Fruit fly (Drosophila melanogaster) whole organism, embryonic: ENCODE results near the gene chic.

Experiments used
- Antp ChIP-seq: fragments of 200-800 bp; sonication (Bioruptor generic); optimal IDR thresholded peaks from 3 replicates; lab custom pipeline; 2016; ENCODE audit warnings: missing biosample characterization, missing genetic modification characterization
- C15 ChIP-seq: fragments of 200-800 bp; sonication (Bioruptor generic); IDR thresholded peaks from 3 replicates; pipeline ENCODE4 v1.3.6; 2022; ENCODE audit warnings: missing biosample characterization, missing genetic modification characterization
- CG12155 ChIP-seq: fragments of 200-800 bp; sonication (Bioruptor generic); optimal IDR thresholded peaks from 3 replicates; lab custom pipeline; 2016; ENCODE audit warnings: missing biosample characterization, missing genetic modification characterization
- CG16863 ChIP-seq: fragments of 200-800 bp; sonication (Bioruptor generic); optimal IDR thresholded peaks from 3 replicates; lab custom pipeline; 2016; ENCODE audit warnings: missing biosample characterization, missing genetic modification characterization
- CG17568 ChIP-seq: fragments of 200-800 bp; sonication (Bioruptor generic); optimal IDR thresholded peaks from 2 replicates; lab custom pipeline; 2018; ENCODE audit warnings: missing biosample characterization, mild to moderate bottlenecking, missing genetic modification characterization, moderate library complexity
- CG17829 ChIP-seq: fragments of 200-800 bp; optimal IDR thresholded peaks from 2 replicates; lab custom pipeline; 2019; ENCODE audit warnings: missing biosample characterization, mild to moderate bottlenecking, missing genetic modification characterization, moderate library complexity
- CG1792 ChIP-seq: fragments of 200-800 bp; sonication (Bioruptor generic); optimal IDR thresholded peaks from 2 replicates; lab custom pipeline; 2016; ENCODE audit warnings: missing biosample characterization, missing genetic modification characterization
- CG1832 ChIP-seq: fragments of 200-800 bp; sonication (Bioruptor generic); optimal IDR thresholded peaks from 2 replicates; lab custom pipeline; 2017; ENCODE audit warnings: missing biosample characterization, mild to moderate bottlenecking, missing genetic modification characterization, inconsistent platforms
- CG18476 ChIP-seq: fragments of 200-800 bp; sonication (Bioruptor generic); optimal IDR thresholded peaks from 2 replicates; lab custom pipeline; 2016; ENCODE audit warnings: missing biosample characterization, mild to moderate bottlenecking, missing genetic modification characterization
- CG30020 ChIP-seq: fragments of 200-800 bp; optimal IDR thresholded peaks from 2 replicates; lab custom pipeline; 2019; ENCODE audit warnings: missing biosample characterization, mild to moderate bottlenecking, missing genetic modification characterization, moderate library complexity
- CG33557 ChIP-seq: fragments of 200-800 bp; sonication (Bioruptor generic); optimal IDR thresholded peaks from 2 replicates; lab custom pipeline; 2019; ENCODE audit warnings: missing biosample characterization, mild to moderate bottlenecking, missing genetic modification characterization, moderate library complexity
- CG3847 ChIP-seq: fragments of 200-800 bp; sonication (Bioruptor generic); IDR thresholded peaks from 2 replicates; pipeline ENCODE4 v1.3.6; 2022; ENCODE audit warnings: missing biosample characterization, missing genetic modification characterization
- CG5953 ChIP-seq: fragments of 200-800 bp; sonication (Bioruptor generic); IDR thresholded peaks from 2 replicates; pipeline ENCODE4 v1.3.6; 2022; ENCODE audit warnings: missing biosample characterization, missing genetic modification characterization
- CG6689 ChIP-seq: fragments of 200-800 bp; sonication (Bioruptor generic); IDR thresholded peaks from 2 replicates; pipeline ENCODE4 v1.3.6; 2022; ENCODE audit warnings: missing biosample characterization, missing genetic modification characterization
- CG6791 ChIP-seq: fragments of 200-800 bp; sonication (Bioruptor generic); IDR thresholded peaks from 3 replicates; pipeline ENCODE4 v1.3.6; 2022; ENCODE audit warnings: missing biosample characterization, missing genetic modification characterization; ENCODE audit not compliant: partially characterized antibody
- CG8089 ChIP-seq: fragments of 200-800 bp; sonication (Bioruptor generic); optimal IDR thresholded peaks from 3 replicates; lab custom pipeline; 2016; ENCODE audit warnings: missing biosample characterization, missing genetic modification characterization
- CG8359 ChIP-seq: fragments of 200-800 bp; sonication (Bioruptor generic); optimal IDR thresholded peaks from 2 replicates; lab custom pipeline; 2017; ENCODE audit warnings: missing biosample characterization, mild to moderate bottlenecking, missing genetic modification characterization, borderline replicate concordance
- CG8388 ChIP-seq: fragments of 200-800 bp; sonication (Bioruptor generic); optimal IDR thresholded peaks from 2 replicates; lab custom pipeline; 2019; ENCODE audit warnings: missing biosample characterization, mild to moderate bottlenecking, missing genetic modification characterization, moderate library complexity
- CG8765 ChIP-seq: fragments of 200-800 bp; sonication (Bioruptor generic); IDR thresholded peaks from 2 replicates; pipeline ENCODE4 v1.3.6; 2022; ENCODE audit warnings: missing biosample characterization, missing genetic modification characterization
- CG9609 ChIP-seq: fragments of 200-800 bp; sonication (Bioruptor generic); optimal IDR thresholded peaks from 3 replicates; lab custom pipeline; 2016; ENCODE audit warnings: missing biosample characterization, missing genetic modification characterization
- CG9817 ChIP-seq: fragments of 200-800 bp; sonication (Bioruptor generic); optimal IDR thresholded peaks from 2 replicates; lab custom pipeline; 2018; ENCODE audit warnings: missing biosample characterization, mild to moderate bottlenecking, missing genetic modification characterization, moderate library complexity
- Camta ChIP-seq: fragments of 200-800 bp; sonication (Bioruptor generic); optimal IDR thresholded peaks from 2 replicates; lab custom pipeline; 2016; ENCODE audit warnings: missing biosample characterization, missing genetic modification characterization
- D19A ChIP-seq: fragments of 200-800 bp; optimal IDR thresholded peaks from 3 replicates; lab custom pipeline; 2019; ENCODE audit warnings: missing biosample characterization, mild to moderate bottlenecking, missing genetic modification characterization, moderate library complexity
- Dip3 ChIP-seq: fragments of 200-800 bp; sonication (Bioruptor generic); optimal IDR thresholded peaks from 3 replicates; lab custom pipeline; 2016; ENCODE audit warnings: missing biosample characterization, missing genetic modification characterization
- ERR ChIP-seq: fragments of 200-800 bp; sonication (Bioruptor generic); optimal IDR thresholded peaks from 2 replicates; lab custom pipeline; 2016; ENCODE audit warnings: missing biosample characterization, missing genetic modification characterization
- Fer3 ChIP-seq: fragments of 200-800 bp; sonication (Bioruptor generic); optimal IDR thresholded peaks from 2 replicates; lab custom pipeline; 2018; ENCODE audit warnings: missing biosample characterization, mild to moderate bottlenecking, missing genetic modification characterization, moderate library complexity
- HLH3B ChIP-seq: fragments of 200-800 bp; sonication (Bioruptor generic); IDR thresholded peaks from 2 replicates; pipeline ENCODE4 v1.3.6; 2022; ENCODE audit warnings: missing biosample characterization, missing genetic modification characterization
- HLH4C ChIP-seq: fragments of 200-800 bp; sonication (Bioruptor generic); IDR thresholded peaks from 3 replicates; pipeline ENCODE4 v1.3.6; 2022; ENCODE audit warnings: missing biosample characterization, missing genetic modification characterization; ENCODE audit not compliant: partially characterized antibody
- Max ChIP-seq: fragments of 200-800 bp; sonication (Bioruptor generic); optimal IDR thresholded peaks from 2 replicates; lab custom pipeline; 2016; ENCODE audit warnings: missing biosample characterization, mild to moderate bottlenecking, missing genetic modification characterization
- NC2α ChIP-seq: fragments of 200-800 bp; sonication (Bioruptor generic); optimal IDR thresholded peaks from 2 replicates; lab custom pipeline; 2016; ENCODE audit warnings: missing biosample characterization, missing genetic modification characterization
- Sin3A ChIP-seq: fragments of >200 bp; optimal IDR thresholded peaks from 2 replicates; lab custom pipeline; 2018
- Stat92E ChIP-seq, 3 experiments: fragments of >200 bp in 2 of 3; fragments of 200-800 bp in 1 of 3; sonication (Bioruptor generic) in 1 of 3; optimal IDR thresholded peaks; 2 replicates each; lab custom pipeline; 2017 to 2019; ENCODE audit warnings: missing biosample characterization in 3 of 3, missing genetic modification characterization in 3 of 3, mild to moderate bottlenecking in 1 of 3, moderate library complexity in 1 of 3
- Tbp ChIP-seq: fragments of >200 bp; optimal IDR thresholded peaks from 2 replicates; lab custom pipeline; 2018; ENCODE audit warnings: missing biosample characterization, missing genetic modification characterization
- Trl ChIP-seq, 3 experiments: fragments of >200 bp in 2 of 3; fragments of 200-800 bp in 1 of 3; sonication (Bioruptor generic) in 1 of 3; optimal IDR thresholded peaks; 2 replicates in 1 of 3; 3 replicates in 2 of 3; lab custom pipeline; 2016 to 2017; ENCODE audit warnings: missing biosample characterization in 1 of 3, missing genetic modification characterization in 1 of 3
- Xrp1 ChIP-seq: fragments of 200-800 bp; sonication (Bioruptor generic); IDR thresholded peaks from 2 replicates; pipeline ENCODE4 v1.3.6; 2022; ENCODE audit warnings: missing biosample characterization, missing genetic modification characterization
- ab ChIP-seq: fragments of 200-800 bp; sonication (Bioruptor generic); optimal IDR thresholded peaks from 2 replicates; lab custom pipeline; 2016; ENCODE audit warnings: missing biosample characterization, missing genetic modification characterization
- btn ChIP-seq: fragments of 200-800 bp; sonication (Bioruptor generic); optimal IDR thresholded peaks from 2 replicates; lab custom pipeline; 2016; ENCODE audit warnings: missing biosample characterization, missing genetic modification characterization
- chn ChIP-seq: fragments of 200-800 bp; sonication (Bioruptor generic); optimal IDR thresholded peaks from 2 replicates; lab custom pipeline; 2016; ENCODE audit warnings: missing biosample characterization, missing genetic modification characterization
- emc ChIP-seq: fragments of 200-800 bp; sonication (Bioruptor generic); optimal IDR thresholded peaks from 2 replicates; lab custom pipeline; 2016; ENCODE audit warnings: missing biosample characterization, missing genetic modification characterization
- gce ChIP-seq: fragments of 200-800 bp; sonication (Bioruptor generic); IDR thresholded peaks from 3 replicates; pipeline ENCODE4 v1.3.6; 2022; ENCODE audit warnings: missing biosample characterization, missing genetic modification characterization
- jumu ChIP-seq: fragments of 200-800 bp; sonication (Bioruptor generic); optimal IDR thresholded peaks from 3 replicates; lab custom pipeline; 2016; ENCODE audit warnings: missing biosample characterization, missing genetic modification characterization
- org-1 ChIP-seq: fragments of 200-800 bp; sonication (Bioruptor generic); optimal IDR thresholded peaks from 2 replicates; lab custom pipeline; 2017; ENCODE audit warnings: missing biosample characterization, missing genetic modification characterization
- phol ChIP-seq: fragments of 200-800 bp; sonication (Bioruptor generic); optimal IDR thresholded peaks from 3 replicates; lab custom pipeline; 2018; ENCODE audit warnings: missing biosample characterization, mild to moderate bottlenecking, missing genetic modification characterization, moderate library complexity
- repo ChIP-seq: fragments of 200-800 bp; sonication (Bioruptor generic); optimal IDR thresholded peaks from 2 replicates; lab custom pipeline; 2016; ENCODE audit warnings: missing biosample characterization, missing genetic modification characterization
- run ChIP-seq: fragments of 200-800 bp; sonication (Bioruptor generic); optimal IDR thresholded peaks from 3 replicates; lab custom pipeline; 2018; ENCODE audit warnings: missing biosample characterization, mild to moderate bottlenecking, missing genetic modification characterization
- sd ChIP-seq: fragments of 200-800 bp; sonication (Bioruptor generic); optimal IDR thresholded peaks from 3 replicates; lab custom pipeline; 2018; ENCODE audit warnings: missing biosample characterization, mild to moderate bottlenecking, missing genetic modification characterization, moderate library complexity
- sima ChIP-seq: fragments of 200-800 bp; sonication (Bioruptor generic); optimal IDR thresholded peaks from 2 replicates; lab custom pipeline; 2016; ENCODE audit warnings: missing biosample characterization, missing genetic modification characterization
- slbo ChIP-seq: fragments of 200-800 bp; sonication (Bioruptor generic); IDR thresholded peaks from 2 replicates; pipeline ENCODE4 v1.3.6; 2022; ENCODE audit warnings: missing biosample characterization, missing genetic modification characterization
- sna ChIP-seq: fragments of 200-800 bp; sonication (Bioruptor generic); IDR thresholded peaks from 2 replicates; pipeline ENCODE4 v1.3.6; 2022; ENCODE audit warnings: missing biosample characterization, missing genetic modification characterization; ENCODE audit not compliant: partially characterized antibody
- vfl ChIP-seq: fragments of 200-800 bp; sonication (Bioruptor generic); optimal IDR thresholded peaks from 2 replicates; lab custom pipeline; 2016; ENCODE audit warnings: missing biosample characterization, missing genetic modification characterization

The chic gene

dm6 chr2L:5948775-5949526, 31.9 kb downstream of the chic start, which contains the start of gene CG9044 (continued):
- no peak for TF ChIP-seq Trl (optimal IDR thresholded peaks at IDR 0.05; lab: Kevin White, UChicago)
- TF ChIP-seq Trl (GFP tag; optimal IDR thresholded peaks at IDR 0.05; lab: Kevin White, UChicago), result peak; percentile 67
- TF ChIP-seq CG30020 (tag; lab: Kevin White, UChicago), result peak; percentile 64
- TF ChIP-seq D19A (tag; lab: Kevin White, UChicago), result no peak
- no peak for TF ChIP-seq Fer3 (tag; lab: Kevin White, UChicago)
- TF ChIP-seq CG1832 (GFP tag; lab: Kevin White, UChicago), result no peak
- no peak for TF ChIP-seq ab (GFP tag; lab: Kevin White, UChicago)
- TF ChIP-seq CG8089, result peak; percentile 33
- TF ChIP-seq Dip3 (GFP tag; lab: Kevin White, UChicago), result peak; percentile 66
- peak; percentile 19 for TF ChIP-seq emc (GFP tag; lab: Kevin White, UChicago)
- no peak for TF ChIP-seq CG17568
- TF ChIP-seq Max (GFP tag; lab: Kevin White, UChicago), result peak; percentile 52
- TF ChIP-seq repo (GFP tag; lab: Kevin White, UChicago), result peak; percentile 10
- TF ChIP-seq jumu (GFP tag; lab: Kevin White, UChicago), result peak; percentile 70
- TF ChIP-seq phol (tag; lab: Kevin White, UChicago), result peak; percentile 78
- TF ChIP-seq CG1792 (GFP tag; lab: Kevin White, UChicago), result peak; percentile 43
- peak; percentile 77 for TF ChIP-seq slbo (GFP tag; lab: Robert Waterston, UW)
- peak; percentile 64; the same call in 1 of the 2 replicates for TF ChIP-seq CG3847
- TF ChIP-seq run (tag; lab: Kevin White, UChicago), result no peak
- no peak for TF ChIP-seq org-1 (GFP tag; lab: Kevin White, UChicago)
- TF ChIP-seq Antp, result peak; percentile 40
- peak; percentile 63 for TF ChIP-seq Sin3A (lab: Kevin White, UChicago)
- peak; percentile 23 for TF ChIP-seq vfl (GFP tag; lab: Kevin White, UChicago)
- 0 out of 2 replicates have a peak, but pooled peaks have one; percentile 22 for TF ChIP-seq CG8765
- TF ChIP-seq CG9609 (GFP tag; lab: Kevin White, UChicago), result peak; percentile 61
- peak; percentile 42; the same call in 1 of the 2 replicates for TF ChIP-seq Xrp1
- TF ChIP-seq sna (GFP tag; lab: Robert Waterston, UW), result peak; percentile 93
- no peak for TF ChIP-seq CG8388 (GFP tag; lab: Kevin White, UChicago)
- TF ChIP-seq ERR (GFP tag; lab: Kevin White, UChicago), result no peak
- TF ChIP-seq sima (GFP tag; lab: Kevin White, UChicago), result no peak
- TF ChIP-seq sd (tag; lab: Kevin White, UChicago), result no peak
- peak; percentile 57 for TF ChIP-seq CG12155 (GFP tag; lab: Kevin White, UChicago)
- no peak for TF ChIP-seq C15 (GFP tag; lab: Robert Waterston, UW)
- TF ChIP-seq HLH3B (GFP tag; lab: Robert Waterston, UW), result no peak
- peak; percentile 89 for TF ChIP-seq HLH4C (GFP tag; lab: Robert Waterston, UW)
- no peak for TF ChIP-seq gce (GFP tag; lab: Robert Waterston, UW)
- peak; percentile 42 for TF ChIP-seq Camta
- peak; percentile 88 for TF ChIP-seq CG6791 (GFP tag; lab: Robert Waterston, UW)
- TF ChIP-seq CG8359 (GFP tag; lab: Kevin White, UChicago), result no peak
- peak; percentile 62 for TF ChIP-seq chn
- TF ChIP-seq CG16863, result peak; percentile 19
- peak; percentile 50 for TF ChIP-seq CG18476 (GFP tag; lab: Kevin White, UChicago)
- TF ChIP-seq btn (GFP tag; lab: Kevin White, UChicago), result no peak
- TF ChIP-seq CG5953 (GFP tag; lab: Robert Waterston, UW), result no peak
- TF ChIP-seq Tbp (GFP tag; lab: Kevin White, UChicago), result no peak
- peak; percentile 48 for TF ChIP-seq NC2α
- TF ChIP-seq CG6689 (GFP tag; lab: Robert Waterston, UW), result no peak
- TF ChIP-seq Stat92E (GFP tag; optimal IDR thresholded peaks at IDR 0.05; lab: Kevin White, UChicago), result peak in 1 of 3 experiments; percentile 41
- peak; percentile 57 for TF ChIP-seq CG9817
- TF ChIP-seq CG33557 (GFP tag; lab: Kevin White, UChicago), result peak; percentile 7
- peak; percentile 65 for TF ChIP-seq CG17829
